Fruit fly (Drosophila melanogaster) Kc167 (cell line): ENCODE results near the gene CG6276.

Source experiments
- insv ChIP-seq: fragments of >200 bp; optimal IDR thresholded peaks from 3 replicates; lab custom pipeline; 2018; ENCODE audit warnings: missing external identifiers
- psq ChIP-seq: fragments of >200 bp; optimal IDR thresholded peaks from 2 replicates; lab custom pipeline; 2017; ENCODE audit warnings: missing external identifiers

dm6 chr3R:15339111-15339510 lies 19.2 kb upstream of the CG6276 start:
- TF ChIP-seq insv (no peak), psq (no peak)
